Worm (Caenorhabditis elegans) whole organism, L1 larva: ENCODE measurements around the gene fbxa-95.

ENCODE experiments used
- C04F5.9 ChIP-seq: sonication (generic microtip); optimal IDR thresholded peaks from 2 replicates; lab custom pipeline; 2016; ENCODE audit warnings: missing genetic modification characterization, missing compliant biosample characterization
- C34B4.2 ChIP-seq: sonication (generic microtip); optimal IDR thresholded peaks from 2 replicates; lab custom pipeline; 2017; ENCODE audit warnings: mild to moderate bottlenecking, missing genetic modification characterization, missing compliant biosample characterization
- aha-1 ChIP-seq: fragments of 150-350 bp; optimal IDR thresholded peaks from 2 replicates; lab custom pipeline; 2014; ENCODE audit warnings: missing biosample characterization, missing genetic modification characterization
- alr-1 ChIP-seq: fragments of 200-800 bp; sonication (Bioruptor generic); optimal IDR thresholded peaks from 2 replicates; lab custom pipeline; 2018; ENCODE audit warnings: borderline replicate concordance, mild to moderate bottlenecking, missing genetic modification characterization, missing compliant biosample characterization
- ama-1 ChIP-seq: fragments of 150-350 bp; optimal IDR thresholded peaks from 2 replicates; lab custom pipeline; 2014
- blmp-1 ChIP-seq: fragments of 150-350 bp; optimal IDR thresholded peaks from 2 replicates; lab custom pipeline; 2014; ENCODE audit warnings: missing biosample characterization, missing genetic modification characterization
- ceh-82 ChIP-seq, 3 experiments: fragments of 150-350 bp in 1 of 3; sonication (generic microtip) in 2 of 3; optimal IDR thresholded peaks; 2 replicates each; lab custom pipeline; 2014 to 2017; ENCODE audit warnings: missing biosample characterization in 3 of 3, missing genetic modification characterization in 3 of 3
- ceh-90 ChIP-seq: sonication (generic microtip); optimal IDR thresholded peaks from 2 replicates; lab custom pipeline; 2016; ENCODE audit warnings: missing genetic modification characterization, missing compliant biosample characterization
- dpl-1 ChIP-seq, 3 experiments: fragments of 150-350 bp in 2 of 3; sonication (generic microtip) in 1 of 3; optimal IDR thresholded peaks; 2 replicates each; lab custom pipeline; 2014 to 2017; ENCODE audit warnings: missing biosample characterization in 3 of 3, missing genetic modification characterization in 3 of 3, missing genetic modification reagents in 3 of 3
- dsc-1 ChIP-seq: sonication (generic microtip); optimal IDR thresholded peaks from 2 replicates; lab custom pipeline; 2016; ENCODE audit warnings: mild to moderate bottlenecking, missing genetic modification characterization, missing compliant biosample characterization
- efl-1 ChIP-seq, 4 experiments: fragments of 150-350 bp; optimal IDR thresholded peaks in 3 of 4; peaks in 1 of 4; 1 replicate in 1 of 4; 2 replicates in 3 of 4; lab custom pipeline; 2014; ENCODE audit warnings: missing biosample characterization in 2 of 4, missing genetic modification characterization in 2 of 4, missing genetic modification reagents in 2 of 4
- elt-2 ChIP-seq: sonication (generic microtip); optimal IDR thresholded peaks from 2 replicates; lab custom pipeline; 2016; ENCODE audit warnings: missing genetic modification characterization, mild to moderate bottlenecking, inconsistent platforms, missing compliant biosample characterization, missing genetic modification reagents
- elt-3 ChIP-seq, 6 experiments: fragments of 150-350 bp in 1 of 6; sonication (generic microtip); optimal IDR thresholded peaks; 2 replicates each; lab custom pipeline; 2017 to 2018; ENCODE audit warnings: missing biosample characterization in 6 of 6, missing genetic modification characterization in 6 of 6, inconsistent platforms in 1 of 6
- fkh-10 ChIP-seq: sonication (generic microtip); optimal IDR thresholded peaks from 2 replicates; lab custom pipeline; 2017; ENCODE audit warnings: missing biosample characterization, missing genetic modification reagents, missing genetic modification characterization
- grh-1 ChIP-seq: fragments of 200-800 bp; sonication (Bioruptor generic); IDR thresholded peaks from 2 replicates; pipeline ENCODE4 v1.3.6; 2022; ENCODE audit warnings: missing genetic modification reagents, missing genetic modification characterization, missing compliant biosample characterization
- hlh-17 ChIP-seq: fragments of 200-800 bp; sonication (Bioruptor generic); optimal IDR thresholded peaks from 2 replicates; lab custom pipeline; 2018; ENCODE audit warnings: missing genetic modification characterization, mild to moderate bottlenecking, missing compliant biosample characterization, moderate library complexity, borderline replicate concordance
- hpl-2 ChIP-seq: fragments of 150-350 bp; optimal IDR thresholded peaks from 2 replicates; lab custom pipeline; 2014; ENCODE audit warnings: missing biosample characterization, missing genetic modification reagents, missing genetic modification characterization
- irx-1 ChIP-seq: sonication (generic microtip); optimal IDR thresholded peaks from 2 replicates; lab custom pipeline; 2016; ENCODE audit warnings: missing genetic modification characterization, missing compliant biosample characterization
- lin-13 ChIP-seq: fragments of 150-350 bp; optimal IDR thresholded peaks from 2 replicates; lab custom pipeline; 2014; ENCODE audit warnings: missing biosample characterization, missing genetic modification reagents, missing genetic modification characterization
- lin-35 ChIP-seq, 2 experiments: fragments of 150-350 bp; optimal IDR thresholded peaks; 2 replicates each; lab custom pipeline; 2014; ENCODE audit warnings: missing biosample characterization in 2 of 2, missing genetic modification characterization in 2 of 2, missing genetic modification reagents in 2 of 2
- lin-39 ChIP-seq: fragments of 150-350 bp; optimal IDR thresholded peaks from 2 replicates; lab custom pipeline; 2014; ENCODE audit warnings: missing biosample characterization, missing genetic modification reagents, missing genetic modification characterization
- mdl-1 ChIP-seq, 2 experiments: fragments of 150-350 bp; optimal IDR thresholded peaks; 2 replicates each; lab custom pipeline; 2014 to 2017; ENCODE audit warnings: missing biosample characterization in 2 of 2, missing genetic modification characterization in 2 of 2, inconsistent platforms in 1 of 2
- nhr-19 ChIP-seq: fragments of 200-800 bp; sonication (Bioruptor generic); conservative IDR thresholded peaks from 2 replicates; pipeline ENCODE4 v1.3.6; 2022; ENCODE audit warnings: missing genetic modification characterization, missing compliant biosample characterization
- nhr-20 ChIP-seq: sonication (generic microtip); optimal IDR thresholded peaks from 2 replicates; lab custom pipeline; 2016; ENCODE audit warnings: mild to moderate bottlenecking, missing genetic modification characterization, missing compliant biosample characterization
- nhr-28 ChIP-seq: fragments of 150-350 bp; optimal IDR thresholded peaks from 2 replicates; lab custom pipeline; 2014; ENCODE audit warnings: missing biosample characterization, missing genetic modification characterization
- nhr-47 ChIP-seq: sonication (generic microtip); optimal IDR thresholded peaks from 2 replicates; lab custom pipeline; 2016; ENCODE audit warnings: mild to moderate bottlenecking, missing genetic modification characterization, moderate library complexity, missing compliant biosample characterization
- nhr-71 ChIP-seq: sonication (generic microtip); optimal IDR thresholded peaks from 2 replicates; lab custom pipeline; 2016; ENCODE audit warnings: mild to moderate bottlenecking, missing genetic modification characterization, moderate library complexity, missing compliant biosample characterization
- nhr-76 ChIP-seq: sonication (generic microtip); optimal IDR thresholded peaks from 2 replicates; lab custom pipeline; 2017; ENCODE audit warnings: missing biosample characterization, missing genetic modification characterization
- nhr-77 ChIP-seq: fragments of 150-350 bp; optimal IDR thresholded peaks from 2 replicates; lab custom pipeline; 2014; ENCODE audit warnings: missing biosample characterization, missing genetic modification characterization
- nhr-85 ChIP-seq: sonication (generic microtip); peaks from one replicate; lab custom pipeline; 2016; ENCODE audit warnings: missing genetic modification characterization, inconsistent platforms, missing compliant biosample characterization
- pqm-1 ChIP-seq: sonication (generic microtip); optimal IDR thresholded peaks from 3 replicates; lab custom pipeline; 2017; ENCODE audit warnings: missing biosample characterization, missing genetic modification characterization
- skn-1 ChIP-seq: fragments of 150-350 bp; optimal IDR thresholded peaks from 2 replicates; lab custom pipeline; 2014; ENCODE audit warnings: missing biosample characterization, missing genetic modification characterization
- sup-37 ChIP-seq: fragments of 200-800 bp; sonication (Bioruptor generic); optimal IDR thresholded peaks from 2 replicates; lab custom pipeline; 2018; ENCODE audit warnings: mild to moderate bottlenecking, missing genetic modification characterization, missing compliant biosample characterization
- tbx-2 ChIP-seq: sonication (generic microtip); optimal IDR thresholded peaks from 2 replicates; lab custom pipeline; 2016; ENCODE audit warnings: missing genetic modification characterization, missing compliant biosample characterization
- unc-130 ChIP-seq: fragments of 150-350 bp; optimal IDR thresholded peaks from 2 replicates; lab custom pipeline; 2017; ENCODE audit warnings: missing biosample characterization, missing genetic modification characterization, inconsistent platforms
- unc-86 ChIP-seq: sonication (generic microtip); optimal IDR thresholded peaks from 2 replicates; lab custom pipeline; 2016; ENCODE audit warnings: missing genetic modification characterization, missing compliant biosample characterization
- unc-98 ChIP-seq: fragments of 200-800 bp; sonication (Bioruptor generic); IDR thresholded peaks from 2 replicates; pipeline ENCODE4 v1.3.6; 2022; ENCODE audit warnings: missing genetic modification characterization, missing compliant biosample characterization
- vab-15 ChIP-seq: sonication (generic microtip); optimal IDR thresholded peaks from 2 replicates; lab custom pipeline; 2017; ENCODE audit warnings: missing genotype, mild to moderate bottlenecking, missing genetic modification characterization, missing compliant biosample characterization
- xbp-1 ChIP-seq: sonication (generic microtip); optimal IDR thresholded peaks from 2 replicates; lab custom pipeline; 2016; ENCODE audit warnings: missing genetic modification characterization, missing compliant biosample characterization
- ztf-11 ChIP-seq, 2 experiments: sonication (generic microtip); optimal IDR thresholded peaks; 2 replicates each; lab custom pipeline; 2016 to 2017; ENCODE audit warnings: missing genetic modification characterization in 2 of 2, missing biosample characterization in 1 of 2, missing compliant biosample characterization in 1 of 2
- ztf-4 ChIP-seq: fragments of 150-350 bp; optimal IDR thresholded peaks from 2 replicates; lab custom pipeline; 2014; ENCODE audit warnings: missing biosample characterization, missing genetic modification characterization

Gene fbxa-95

ce11 chrV:15569702-15570430 lies 1.4 kb upstream of the fbxa-95 start, which contains the start of gene lsm-5 (continued):
- TF ChIP-seq tbx-2 (tag; lab: Kevin White, UChicago): peak; percentile 63
- TF ChIP-seq nhr-20: peak; percentile 43
- no peak for TF ChIP-seq nhr-76 (tag; lab: Kevin White, UChicago)
- TF ChIP-seq sup-37 (GFP tag; lab: Kevin White, UChicago): peak; percentile 4
- TF ChIP-seq ztf-4 (tag; lab: Kevin White, UChicago): no peak
- no peak for TF ChIP-seq hlh-17
- peak; percentile 48 for TF ChIP-seq xbp-1 (tag; lab: Kevin White, UChicago)
- TF ChIP-seq lin-13 (GFP tag; lab: Kevin White, UChicago): peak; percentile 41
- TF ChIP-seq ama-1 (lab: Kevin White, UChicago): peak; percentile 95
- peak; percentile 91 to 96 (median 95) for TF ChIP-seq dpl-1 (GFP tag; optimal IDR thresholded peaks at IDR 0.05; lab: Kevin White, UChicago)
- no peak for TF ChIP-seq dsc-1 (tag; lab: Kevin White, UChicago)
- no peak for TF ChIP-seq ceh-90 (tag; lab: Kevin White, UChicago)
- TF ChIP-seq irx-1 (tag; lab: Kevin White, UChicago): peak; percentile 52
- TF ChIP-seq aha-1: no peak
- TF ChIP-seq ztf-11 (tag; optimal IDR thresholded peaks at IDR 0.05; lab: Kevin White, UChicago): no peak
- peak; percentile 19 for TF ChIP-seq skn-1 (tag; lab: Kevin White, UChicago)
- TF ChIP-seq nhr-19 (GFP tag; lab: Robert Waterston, UW): peak; percentile 64
- TF ChIP-seq ceh-82 (tag; optimal IDR thresholded peaks at IDR 0.05; lab: Kevin White, UChicago): peak in 2 of 3 experiments; percentile 48 to 56
- peak; percentile 95 to 97 for TF ChIP-seq lin-35 (GFP tag; optimal IDR thresholded peaks at IDR 0.05; lab: Kevin White, UChicago)
- TF ChIP-seq nhr-77: peak; percentile 34
- peak in 1 of 2 experiments; percentile 26 for TF ChIP-seq mdl-1 (tag; optimal IDR thresholded peaks at IDR 0.05; lab: Kevin White, UChicago)

ce11 chrV:15572613-15573012 lies 1.3 kb downstream of the fbxa-95 start, which contains the start of gene fbxa-94:
fbxa-94 (plus strand) TSS chrV:15572913.
- TF ChIP-seq unc-86 (tag; lab: Kevin White, UChicago) (no peak), aha-1 (no peak), alr-1 (tag; lab: Kevin White, UChicago) (no peak), C34B4.2 (tag; lab: Kevin White, UChicago) (no peak), ztf-4 (tag; lab: Kevin White, UChicago) (no peak), lin-13 (GFP tag; lab: Kevin White, UChicago) (no peak), fkh-10 (no peak), dsc-1 (tag; lab: Kevin White, UChicago) (no peak)

ce11 chrV:15575305-15575704 lies 4.0 kb downstream of the fbxa-95 start, which contains the start of gene mdt-28:
mdt-28 (minus strand) TSS chrV:15575405.
- TF ChIP-seq ceh-82 (tag; optimal IDR thresholded peaks at IDR 0.05; lab: Kevin White, UChicago) (no peak), elt-2 (tag; lab: Kevin White, UChicago) (no peak), irx-1 (tag; lab: Kevin White, UChicago) (no peak), nhr-28 (no peak), nhr-76 (tag; lab: Kevin White, UChicago) (no peak), lin-39 (no peak), C04F5.9 (tag; lab: Kevin White, UChicago) (no peak), vab-15 (no peak), pqm-1 (no peak), unc-98 (no peak), aha-1 (no peak), grh-1 (GFP tag; lab: Robert Waterston, UW) (no peak)

ce11 chrV:15577395-15577896 lies 6.2 kb downstream of the fbxa-95 start, which contains the start of gene atx-3:
atx-3 (minus strand) TSS chrV:15577445.
- peak; percentile 56 for TF ChIP-seq blmp-1 (tag; lab: Kevin White, UChicago)
- TF ChIP-seq nhr-47 (tag; lab: Kevin White, UChicago): no peak
- TF ChIP-seq elt-3 (tag; optimal IDR thresholded peaks at IDR 0.05; lab: Kevin White, UChicago): peak in 1 of 6 experiments; percentile 19
- TF ChIP-seq efl-1 (optimal IDR thresholded peaks at IDR 0.05; lab: Kevin White, UChicago): no peak
- TF ChIP-seq efl-1 (GFP tag; optimal IDR thresholded peaks at IDR 0.05 in 1 of 2; lab: Kevin White, UChicago): peak in 1 of 2 experiments; percentile 4
- TF ChIP-seq nhr-71 (tag; lab: Kevin White, UChicago): no peak
- no peak for TF ChIP-seq nhr-77
- no peak for TF ChIP-seq unc-130
- peak; percentile 54 for TF ChIP-seq nhr-85 (tag; lab: Kevin White, UChicago)
- no peak for TF ChIP-seq hpl-2 (GFP tag; lab: Kevin White, UChicago)
- no peak for TF ChIP-seq sup-37 (GFP tag; lab: Kevin White, UChicago)
- TF ChIP-seq C34B4.2 (tag; lab: Kevin White, UChicago): no peak
